Fruit fly (Drosophila melanogaster): ENCODE results near the gene COX7B.
A peak's percentile ranks its signal among the peaks of the same experiment; 100 is the strongest.

Gene COX7B

DNA sequence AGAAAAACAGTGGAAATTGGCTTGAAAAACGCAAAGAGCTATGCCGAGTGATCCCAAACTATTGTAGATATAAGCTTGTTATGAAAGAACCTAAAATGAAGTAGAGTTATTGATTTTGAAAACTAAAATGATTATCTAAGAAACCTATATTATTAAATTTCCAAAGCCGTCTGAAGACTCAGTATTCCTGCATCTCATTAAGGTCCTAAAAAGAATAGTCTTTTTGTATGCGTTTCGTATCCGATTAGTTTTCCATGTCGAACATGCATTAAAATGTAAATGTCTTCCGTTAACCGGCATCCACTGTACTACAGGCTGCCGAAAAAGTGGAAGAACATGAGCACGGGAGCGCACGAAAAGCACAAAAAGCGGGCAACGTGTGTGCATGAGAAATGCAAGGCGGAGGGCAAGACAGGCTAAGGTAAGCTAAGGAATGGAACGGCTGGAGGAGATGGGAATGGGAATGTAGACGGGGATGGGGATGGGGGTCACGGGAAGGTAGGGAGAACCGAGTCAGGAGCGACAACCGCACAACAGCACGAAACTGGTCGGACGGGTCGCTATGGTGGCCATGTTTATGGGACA lies 4.6 kb upstream of the COX7B start (continued):
- TF ChIP-seq CG11762 (GFP tag; optimal IDR thresholded peaks at IDR 0.05; ENCODE audit: insufficient read depth) = peak; percentile 58
- peak; percentile 98 for TF ChIP-seq Eip78C (GFP tag)
- TF ChIP-seq svp (GFP tag) = peak; percentile 93
- TF ChIP-seq Lpt (GFP tag; optimal IDR thresholded peaks at IDR 0.05) = peak; percentile 14
- TF ChIP-seq fkh (GFP tag; optimal IDR thresholded peaks at IDR 0.05) = no peak
- peak; percentile 75 for TF ChIP-seq CG8319 (GFP tag; optimal IDR thresholded peaks at IDR 0.05)
- TF ChIP-seq Ets96B (tag; optimal IDR thresholded peaks at IDR 0.05) = peak; percentile 85
- TF ChIP-seq Gug (GFP tag; IDR thresholded peaks at IDR 0.05) = no peak
- peak; percentile 82 for TF ChIP-seq Eip75B (GFP tag; optimal IDR thresholded peaks at IDR 0.05)
- TF ChIP-seq achi (GFP tag; optimal IDR thresholded peaks at IDR 0.05) = peak; percentile 84
- TF ChIP-seq CG11294 (GFP tag; IDR thresholded peaks at IDR 0.05) = no peak
- 0 out of 3 replicates have a peak, but pooled peaks have one; percentile 13 for TF ChIP-seq eg (GFP tag; IDR thresholded peaks at IDR 0.05)
- TF ChIP-seq Sox14 (GFP tag; optimal IDR thresholded peaks at IDR 0.05) = peak; percentile 86
- peak; percentile 48 for TF ChIP-seq CG1621 (tag; optimal IDR thresholded peaks at IDR 0.05)
- peak; percentile 83 for TF ChIP-seq CG10631 (GFP tag; optimal IDR thresholded peaks at IDR 0.05)
- TF ChIP-seq Sox102F (GFP tag; optimal IDR thresholded peaks at IDR 0.05) = peak; percentile 82
- TF ChIP-seq CG6792 (GFP tag; optimal IDR thresholded peaks at IDR 0.05) = peak; percentile 88
- TF ChIP-seq fd85E (GFP tag; optimal IDR thresholded peaks at IDR 0.05) = peak; percentile 28
- TF ChIP-seq CG4318 (GFP tag; optimal IDR thresholded peaks at IDR 0.05) = peak; percentile 50
- peak; percentile 14 for TF ChIP-seq dac (GFP tag; optimal IDR thresholded peaks at IDR 0.05)
- TF ChIP-seq pdm3 (GFP tag; optimal IDR thresholded peaks at IDR 0.05) = peak; percentile 85
- peak; percentile 71 for TF ChIP-seq CG11902 (GFP tag; optimal IDR thresholded peaks at IDR 0.05)
- TF ChIP-seq CG8119 (GFP tag; IDR thresholded peaks at IDR 0.05) = peak; percentile 33; the same call in 1 of the 3 replicates
- TF ChIP-seq CG7368 (GFP tag; optimal IDR thresholded peaks at IDR 0.05) = peak; percentile 70
- TF ChIP-seq Sox15 (GFP tag; optimal IDR thresholded peaks at IDR 0.05) = peak; percentile 77
- TF ChIP-seq CG6854 (GFP tag; optimal IDR thresholded peaks at IDR 0.05) = peak; percentile 22
- TF ChIP-seq CG3032 (tag; optimal IDR thresholded peaks at IDR 0.05) = peak; percentile 84
- peak; percentile 58 for TF ChIP-seq CG9139 (GFP tag; optimal IDR thresholded peaks at IDR 0.05)
- TF ChIP-seq net (GFP tag; optimal IDR thresholded peaks at IDR 0.05) = peak; percentile 61
- peak; percentile 58 for TF ChIP-seq Eip93F (GFP tag; optimal IDR thresholded peaks at IDR 0.05)
- TF ChIP-seq vri (GFP tag; optimal IDR thresholded peaks at IDR 0.05) = peak; percentile 47
- peak; percentile 82 for TF ChIP-seq CG31627 (GFP tag; optimal IDR thresholded peaks at IDR 0.05)

DNA sequence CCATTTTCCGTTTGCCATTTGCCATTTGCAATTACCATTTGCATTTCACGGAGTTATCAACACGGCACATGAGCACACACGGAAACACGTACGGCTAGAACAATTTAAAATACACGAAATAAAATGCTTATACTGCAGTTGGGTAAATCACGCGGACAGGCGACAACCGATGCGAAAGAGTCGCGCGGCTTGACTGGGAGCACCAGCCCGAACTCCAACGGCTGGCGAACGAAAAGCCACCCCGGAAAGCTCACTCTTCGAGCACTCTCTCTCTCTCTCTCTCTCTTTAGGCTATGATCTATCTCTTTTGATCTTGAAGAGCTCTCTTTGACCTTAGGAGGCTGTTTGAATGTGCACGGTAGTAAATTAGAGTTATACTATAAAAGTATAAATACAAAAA lies 4.0 kb upstream of the COX7B start, which contains the start of gene blot:
Gene blot (minus strand): TSS at position 196 of the 400 bp plus-strand sequence.
- peak; percentile 23; the same call in 2 of the 3 replicates for TF ChIP-seq CG6163 (GFP tag; IDR thresholded peaks at IDR 0.05)
- peak; percentile 38; the same call in 1 of the 2 replicates for TF ChIP-seq CG15336 (GFP tag; IDR thresholded peaks at IDR 0.05)
- TF ChIP-seq CG8119 (GFP tag; IDR thresholded peaks at IDR 0.05) = 0 out of 3 replicates have a peak, but pooled peaks have one; percentile 30
- TF ChIP-seq achi (GFP tag; optimal IDR thresholded peaks at IDR 0.05) = no peak
- TF ChIP-seq acj6 (GFP tag; optimal IDR thresholded peaks at IDR 0.05) = no peak
- no peak for TF ChIP-seq fkh (GFP tag; optimal IDR thresholded peaks at IDR 0.05)
- peak; percentile 2 for TF ChIP-seq net (GFP tag; optimal IDR thresholded peaks at IDR 0.05)
- no peak for TF ChIP-seq pdm3 (GFP tag; optimal IDR thresholded peaks at IDR 0.05)
- no peak for TF ChIP-seq CG11902 (GFP tag; optimal IDR thresholded peaks at IDR 0.05)
- peak; percentile 28 to 36 for TF ChIP-seq ss (GFP tag; optimal IDR thresholded peaks at IDR 0.05)
- no peak for TF ChIP-seq CG34406 (GFP tag; optimal IDR thresholded peaks at IDR 0.05)
- peak; percentile 92 for TF ChIP-seq svp (GFP tag)
- no peak for TF ChIP-seq topi (GFP tag; optimal IDR thresholded peaks at IDR 0.05)
- TF ChIP-seq Hr4 (GFP tag; optimal IDR thresholded peaks at IDR 0.05) = no peak
- TF ChIP-seq esn (GFP tag; optimal IDR thresholded peaks at IDR 0.05) = no peak
- TF ChIP-seq dsx (GFP tag; optimal IDR thresholded peaks at IDR 0.05; ENCODE audit: poor library complexity, severe bottlenecking) = no peak
- TF ChIP-seq CG1621 (tag; optimal IDR thresholded peaks at IDR 0.05) = peak; percentile 36
- no peak for TF ChIP-seq Blimp-1 (GFP tag; optimal IDR thresholded peaks at IDR 0.05)
- TF ChIP-seq Sox102F (GFP tag; optimal IDR thresholded peaks at IDR 0.05) = peak; percentile 26
- peak; percentile 45 for TF ChIP-seq CG3919 (GFP tag; optimal IDR thresholded peaks at IDR 0.05)
- TF ChIP-seq CG6792 (GFP tag; optimal IDR thresholded peaks at IDR 0.05) = no peak
- no peak for TF ChIP-seq fd59A (GFP tag; optimal IDR thresholded peaks at IDR 0.05)

Data from whole organism, prepupa.